Worm (Caenorhabditis elegans) whole organism, L4 larva: ENCODE measurements around the gene C56C10.9.
"Not testable (repeated sequence)": the region's sequence is repeated elsewhere in the genome, so short reads cannot be mapped to it uniquely, and the experiment has no call there.

Source experiments
- F37D6.2 ChIP-seq: sonication (generic microtip); optimal IDR thresholded peaks from 2 replicates; lab custom pipeline; 2016; ENCODE audit warnings: mild to moderate bottlenecking, missing genetic modification characterization, missing compliant biosample characterization
- T20F7.1 ChIP-seq: fragments of 200-800 bp; sonication (Bioruptor generic); optimal IDR thresholded peaks from 2 replicates; lab custom pipeline; 2018; ENCODE audit warnings: mild to moderate bottlenecking, missing genetic modification characterization, missing compliant biosample characterization
- aha-1 ChIP-seq: fragments of 150-350 bp; peaks from one replicate; lab custom pipeline; 2014; ENCODE audit warnings: missing biosample characterization, missing genetic modification characterization
- ceh-44 ChIP-seq: fragments of 200-800 bp; sonication (Bioruptor generic); IDR thresholded peaks from 2 replicates; pipeline ENCODE4 v1.3.6; 2022; ENCODE audit warnings: missing genetic modification reagents, missing genetic modification characterization, missing compliant biosample characterization
- ceh-82 ChIP-seq: sonication (generic microtip); optimal IDR thresholded peaks from 2 replicates; lab custom pipeline; 2017; ENCODE audit warnings: missing biosample characterization, missing genetic modification characterization
- cey-2 ChIP-seq: sonication (generic microtip); optimal IDR thresholded peaks from 3 replicates; lab custom pipeline; 2017; ENCODE audit warnings: missing genetic modification characterization, mild to moderate bottlenecking, missing compliant biosample characterization, antibody characterized with exemption, borderline replicate concordance; ENCODE audit not compliant: insufficient read depth
- daf-16 ChIP-seq, 3 experiments: sonication (generic microtip); optimal IDR thresholded peaks; 2 replicates each; lab custom pipeline; 2016 to 2017; ENCODE audit warnings: missing genetic modification characterization in 3 of 3, missing genetic modification reagents in 3 of 3, mild to moderate bottlenecking in 2 of 3, missing compliant biosample characterization in 2 of 3, missing biosample characterization in 1 of 3, moderate library complexity in 1 of 3
- daf-8 ChIP-seq: fragments of 200-800 bp; sonication (Bioruptor generic); IDR thresholded peaks from 2 replicates; pipeline ENCODE4 v1.3.6; 2022; ENCODE audit warnings: missing genetic modification characterization, missing compliant biosample characterization
- dmd-6 ChIP-seq: fragments of 200-800 bp; sonication (Bioruptor generic); IDR thresholded peaks from 2 replicates; pipeline ENCODE4 v1.3.6; 2022; ENCODE audit warnings: missing genetic modification reagents, missing genetic modification characterization, missing compliant biosample characterization
- dmd-8 ChIP-seq: fragments of 200-800 bp; sonication (Bioruptor generic); IDR thresholded peaks from 2 replicates; pipeline ENCODE4 v1.3.6; 2022; ENCODE audit warnings: missing genetic modification characterization, missing compliant biosample characterization
- dve-1 ChIP-seq: sonication (generic microtip); optimal IDR thresholded peaks from 2 replicates; lab custom pipeline; 2017; ENCODE audit warnings: antibody characterized with exemption, mild to moderate bottlenecking, missing genetic modification characterization, missing compliant biosample characterization; ENCODE audit not compliant: insufficient read depth
- egl-43 ChIP-seq: fragments of 200-800 bp; sonication (Bioruptor generic); IDR thresholded peaks from 2 replicates; pipeline ENCODE4 v1.3.6; 2022; ENCODE audit warnings: missing genetic modification reagents, missing genetic modification characterization, missing compliant biosample characterization
- gei-8 ChIP-seq: fragments of 200-800 bp; sonication (Bioruptor generic); optimal IDR thresholded peaks from 2 replicates; lab custom pipeline; 2018; ENCODE audit warnings: mild to moderate bottlenecking, missing genetic modification characterization, missing compliant biosample characterization
- hlh-11 ChIP-seq: fragments of 200-800 bp; sonication (Bioruptor generic); optimal IDR thresholded peaks from 2 replicates; lab custom pipeline; 2018; ENCODE audit warnings: mild to moderate bottlenecking, missing genetic modification characterization, missing compliant biosample characterization
- lim-7 ChIP-seq: fragments of 200-800 bp; sonication (Bioruptor generic); IDR thresholded peaks from 2 replicates; pipeline ENCODE4 v1.3.6; 2022; ENCODE audit warnings: missing genetic modification characterization, missing compliant biosample characterization
- mdl-1 ChIP-seq, 2 experiments: fragments of 150-350 bp in 1 of 2; sonication (generic microtip) in 1 of 2; optimal IDR thresholded peaks; 2 replicates each; lab custom pipeline; 2014 to 2017; ENCODE audit warnings: missing biosample characterization in 2 of 2, missing genetic modification characterization in 2 of 2
- mxl-2 ChIP-seq: fragments of 200-800 bp; sonication (Bioruptor generic); conservative IDR thresholded peaks from 2 replicates; pipeline ENCODE4 v1.3.6; 2022; ENCODE audit warnings: missing genetic modification reagents, missing genetic modification characterization, missing compliant biosample characterization
- nhr-102 ChIP-seq: sonication (generic microtip); optimal IDR thresholded peaks from 2 replicates; lab custom pipeline; 2016; ENCODE audit warnings: mild to moderate bottlenecking, missing genetic modification characterization, moderate library complexity, missing compliant biosample characterization
- nhr-28 ChIP-seq: fragments of 150-350 bp; optimal IDR thresholded peaks from 2 replicates; lab custom pipeline; 2014; ENCODE audit warnings: missing biosample characterization, missing genetic modification characterization
- php-3 ChIP-seq: fragments of 200-800 bp; sonication (Bioruptor generic); IDR thresholded peaks from 2 replicates; pipeline ENCODE4 v1.3.6; 2022; ENCODE audit warnings: missing genetic modification reagents, missing genetic modification characterization, missing compliant biosample characterization
- pqm-1 ChIP-seq: sonication (generic microtip); optimal IDR thresholded peaks from 2 replicates; lab custom pipeline; 2017; ENCODE audit warnings: missing biosample characterization, missing genetic modification characterization
- sdz-12 ChIP-seq: fragments of 200-800 bp; sonication (Bioruptor generic); optimal IDR thresholded peaks from 2 replicates; lab custom pipeline; 2018; ENCODE audit warnings: mild to moderate bottlenecking, missing genetic modification characterization, missing compliant biosample characterization
- spr-1 ChIP-seq: sonication (generic microtip); optimal IDR thresholded peaks from 2 replicates; lab custom pipeline; 2016; ENCODE audit warnings: mild to moderate bottlenecking, missing genetic modification characterization, missing compliant biosample characterization
- tra-1 ChIP-seq: fragments of 200-800 bp; sonication (Bioruptor generic); IDR thresholded peaks from 2 replicates; pipeline ENCODE4 v1.3.6; 2022; ENCODE audit warnings: missing genetic modification reagents, missing genetic modification characterization, missing compliant biosample characterization
- unc-62 ChIP-seq, 3 experiments: fragments of 150-350 bp in 1 of 3; sonication (generic microtip); optimal IDR thresholded peaks in 2 of 3; peaks in 1 of 3; 1 replicate in 1 of 3; 2 replicates in 2 of 3; lab custom pipeline; 2014 to 2017; ENCODE audit warnings: missing biosample characterization in 3 of 3, missing genetic modification characterization in 3 of 3, missing genetic modification reagents in 3 of 3, missing genotype in 1 of 3
- zfp-3 ChIP-seq: fragments of 200-800 bp; sonication (Bioruptor generic); conservative IDR thresholded peaks from 2 replicates; pipeline ENCODE4 v1.3.6; 2022; ENCODE audit warnings: missing genetic modification reagents, missing genetic modification characterization, missing compliant biosample characterization

The C56C10.9 gene

DNA sequence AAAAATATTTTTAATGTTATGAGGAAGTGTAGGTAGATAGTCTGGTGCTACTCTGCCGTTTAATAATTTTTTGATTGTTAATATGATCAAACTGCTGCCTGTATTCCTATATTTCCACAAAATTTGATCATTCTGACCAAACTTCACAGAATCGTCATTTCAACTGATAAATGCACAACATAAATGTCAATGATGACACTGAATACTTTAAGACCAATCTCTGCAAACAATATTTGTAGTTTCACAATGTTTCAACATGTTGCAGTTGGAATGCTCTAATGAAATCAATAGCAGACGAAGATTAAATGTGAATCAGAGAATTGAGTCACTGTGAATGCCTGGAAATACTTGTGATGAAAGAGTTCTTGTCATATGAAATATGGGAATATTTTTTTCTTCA is 37.6 kb upstream of the C56C10.9 start:
- peak; percentile 52 for TF ChIP-seq nhr-28 (tag; lab: Kevin White, UChicago)
- no peak for TF ChIP-seq aha-1 (tag; lab: Kevin White, UChicago)
- TF ChIP-seq daf-16 (GFP tag; optimal IDR thresholded peaks at IDR 0.05; lab: Kevin White, UChicago), result no peak
- peak; percentile 1 for TF ChIP-seq daf-16 (tag; optimal IDR thresholded peaks at IDR 0.05; lab: Kevin White, UChicago)
- TF ChIP-seq nhr-102 (tag; lab: Kevin White, UChicago), result no peak
- peak; percentile 35; the same call in 1 of the 2 replicates for TF ChIP-seq dmd-6 (GFP tag; lab: Robert Waterston, UW)
- peak; percentile 26 for TF ChIP-seq T20F7.1 (GFP tag; lab: Kevin White, UChicago)
- TF ChIP-seq pqm-1 (tag; lab: Kevin White, UChicago), result peak; percentile 59

DNA sequence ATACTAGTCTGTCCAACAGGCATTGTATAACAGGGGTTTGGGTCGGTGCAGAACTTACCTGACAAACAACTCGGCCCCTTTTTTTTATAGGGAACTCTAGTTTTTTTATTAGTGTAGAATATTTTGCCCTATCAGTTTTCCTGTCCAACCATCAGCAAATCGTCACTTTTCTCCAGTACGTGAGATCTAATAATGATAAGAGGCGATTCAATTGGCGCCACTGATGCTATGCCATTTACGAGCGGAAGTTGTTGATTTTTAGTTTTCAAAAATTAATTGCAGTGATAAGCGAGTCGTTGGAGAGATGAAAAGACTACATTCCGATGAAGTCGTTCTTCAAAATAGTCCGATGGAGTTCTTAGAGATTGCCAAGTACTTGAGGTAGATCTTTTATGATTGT is 36.2 kb upstream of the C56C10.9 start:
- TF ChIP-seq dve-1 (tag; lab: Kevin White, UChicago) (peak; percentile 5), dmd-8 (GFP tag; lab: Robert Waterston, UW) (no peak), mxl-2 (GFP tag; lab: Robert Waterston, UW) (no peak), nhr-28 (tag; lab: Kevin White, UChicago) (peak; percentile 42), pqm-1 (tag; lab: Kevin White, UChicago) (peak; percentile 83), php-3 (GFP tag; lab: Robert Waterston, UW) (0 out of 2 replicates have a peak, but pooled peaks have one; percentile 25)

DNA sequence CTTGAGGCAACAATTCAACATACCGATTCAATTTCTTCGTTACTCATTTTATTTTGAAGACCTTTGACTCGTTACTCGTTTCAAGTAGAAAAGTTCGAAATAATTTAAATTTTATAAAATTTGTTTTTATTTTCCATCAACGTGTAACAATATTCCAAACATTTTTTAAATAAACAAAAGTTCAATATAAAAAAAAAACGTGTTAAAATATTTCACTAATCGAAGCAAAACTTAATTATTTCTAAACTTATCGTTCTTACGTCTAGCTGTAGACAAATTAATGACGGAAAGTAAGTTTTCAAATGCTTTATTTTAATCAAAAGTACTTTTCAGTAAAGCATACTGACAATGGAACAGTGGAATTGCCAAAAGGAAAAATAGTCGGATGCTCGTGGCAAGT is 35.0 kb upstream of the C56C10.9 start, which contains the start of the genes F54H5.5 and F54H5.2:
Gene F54H5.5, minus strand, starts transcription at position 101 of the 400 bp plus-strand sequence.
Gene F54H5.2, plus strand, starts transcription at position 303 of the 400 bp plus-strand sequence.
- TF ChIP-seq sdz-12 (GFP tag; lab: Kevin White, UChicago); spr-1 (tag; lab: Kevin White, UChicago); F37D6.2: not testable (repeated sequence)

DNA sequence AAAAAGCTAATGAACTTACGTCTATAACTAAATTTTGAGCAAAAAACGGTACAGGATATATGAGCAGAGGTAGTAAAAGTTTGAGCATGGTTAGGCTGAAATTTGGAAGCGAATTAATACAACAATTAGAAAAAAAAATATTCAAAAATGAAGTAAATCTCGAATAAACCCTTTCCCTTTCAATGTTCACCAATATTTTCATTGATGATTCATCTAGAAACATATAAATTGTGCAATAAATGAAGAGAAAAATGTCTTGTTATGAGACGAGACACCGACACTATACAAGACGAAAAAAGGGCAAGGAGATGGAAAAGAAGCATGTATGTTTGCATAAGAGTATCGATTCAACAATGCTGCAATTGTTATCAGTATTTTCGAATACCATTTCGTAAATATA is 33.2 kb upstream of the C56C10.9 start, which contains the start of gene F54H5.14:
Gene F54H5.14, minus strand, starts transcription at position 101 of the 400 bp plus-strand sequence.
- TF ChIP-seq ceh-82 (no peak), dve-1 (tag; lab: Kevin White, UChicago) (peak; percentile 48), daf-16 (GFP tag; optimal IDR thresholded peaks at IDR 0.05; lab: Kevin White, UChicago) (no peak), daf-16 (tag; optimal IDR thresholded peaks at IDR 0.05; lab: Kevin White, UChicago) (peak; percentile 9), dmd-6 (GFP tag; lab: Robert Waterston, UW) (no peak), pqm-1 (tag; lab: Kevin White, UChicago) (peak; percentile 25), egl-43 (no peak), ceh-44 (GFP tag; lab: Robert Waterston, UW) (no peak)

DNA sequence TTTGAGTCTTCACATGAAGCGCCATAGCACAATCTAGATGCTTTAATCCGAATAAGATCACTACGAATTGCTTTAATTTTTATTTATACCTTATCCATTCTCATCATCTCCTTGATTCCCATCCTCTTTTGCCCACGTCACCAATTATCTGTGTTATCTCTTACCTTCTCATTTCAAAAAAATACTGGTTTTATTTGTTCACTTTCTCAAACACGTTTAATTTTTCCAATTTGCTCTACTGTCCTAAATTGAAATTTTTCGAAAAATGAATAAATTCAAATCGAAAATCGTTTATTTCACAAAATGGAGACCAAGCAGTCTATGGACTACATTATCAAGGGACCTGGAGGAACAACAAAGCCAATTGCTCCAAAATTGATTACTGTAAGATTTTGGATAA is 29.7 kb upstream of the C56C10.9 start, which contains the start of gene F54H5.3:
Gene F54H5.3, plus strand, starts transcription at position 301 of the 400 bp plus-strand sequence.
- TF ChIP-seq daf-8 (GFP tag; lab: Robert Waterston, UW), result no peak
- TF ChIP-seq lim-7 (GFP tag; lab: Robert Waterston, UW), result no peak
- TF ChIP-seq, all 104 proteins: peak for 0

DNA sequence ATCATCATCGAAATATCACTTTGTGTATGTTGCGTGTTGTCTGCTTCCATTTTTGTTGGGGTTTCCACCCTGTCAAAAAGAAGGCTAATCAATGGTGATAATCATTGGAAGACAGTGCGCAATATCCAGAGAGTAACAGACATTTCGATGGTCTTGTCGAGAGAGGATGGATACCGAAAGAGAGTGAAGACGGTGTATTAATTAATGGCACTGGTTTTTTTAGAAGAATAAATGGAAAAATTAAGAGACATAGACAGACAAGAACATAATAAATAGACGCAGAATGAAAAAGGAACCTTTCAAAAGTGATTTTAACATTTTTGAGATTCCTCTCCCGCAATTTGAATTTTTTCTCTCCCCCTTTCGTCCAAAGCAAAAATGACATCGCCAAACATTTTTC is 26.9 kb upstream of the C56C10.9 start:
- TF ChIP-seq zfp-3 (GFP tag; lab: Robert Waterston, UW) (no peak), aha-1 (tag; lab: Kevin White, UChicago) (peak; percentile 23), tra-1 (GFP tag; lab: Robert Waterston, UW) (0 out of 2 replicates have a peak, but pooled peaks have one; percentile 38), mdl-1 (tag; optimal IDR thresholded peaks at IDR 0.05; lab: Kevin White, UChicago) (peak in 1 of 2 experiments; percentile 18), nhr-28 (tag; lab: Kevin White, UChicago) (peak; percentile 37), gei-8 (no peak), hlh-11 (tag; lab: Kevin White, UChicago) (peak; percentile 19), unc-62 (GFP tag; optimal IDR thresholded peaks at IDR 0.05 in 1 of 2; lab: Kevin White, UChicago) (peak in 1 of 2 experiments; percentile 39), unc-62 (tag; optimal IDR thresholded peaks at IDR 0.05; lab: Kevin White, UChicago) (no peak), cey-2 (tag; lab: Kevin White, UChicago) (peak; percentile 19)
- TF ChIP-seq, all 104 proteins: peak for 7
